Worm (Caenorhabditis elegans) whole organism, late embryonic: Measurements from ENCODE around the gene sra-33.

Experiments
- ama-1 ChIP-seq: fragments of 150-350 bp; optimal IDR thresholded peaks from 2 replicates; lab custom pipeline; 2014
- hlh-30 ChIP-seq: sonication (generic microtip); optimal IDR thresholded peaks from 2 replicates; lab custom pipeline; 2017; ENCODE audit warnings: antibody characterized with exemption, missing genetic modification characterization, missing compliant biosample characterization; ENCODE audit not compliant: insufficient read depth
- tbx-2 ChIP-seq: sonication (generic microtip); optimal IDR thresholded peaks from 2 replicates; lab custom pipeline; 2016; ENCODE audit warnings: missing genetic modification characterization, missing compliant biosample characterization

DNA sequence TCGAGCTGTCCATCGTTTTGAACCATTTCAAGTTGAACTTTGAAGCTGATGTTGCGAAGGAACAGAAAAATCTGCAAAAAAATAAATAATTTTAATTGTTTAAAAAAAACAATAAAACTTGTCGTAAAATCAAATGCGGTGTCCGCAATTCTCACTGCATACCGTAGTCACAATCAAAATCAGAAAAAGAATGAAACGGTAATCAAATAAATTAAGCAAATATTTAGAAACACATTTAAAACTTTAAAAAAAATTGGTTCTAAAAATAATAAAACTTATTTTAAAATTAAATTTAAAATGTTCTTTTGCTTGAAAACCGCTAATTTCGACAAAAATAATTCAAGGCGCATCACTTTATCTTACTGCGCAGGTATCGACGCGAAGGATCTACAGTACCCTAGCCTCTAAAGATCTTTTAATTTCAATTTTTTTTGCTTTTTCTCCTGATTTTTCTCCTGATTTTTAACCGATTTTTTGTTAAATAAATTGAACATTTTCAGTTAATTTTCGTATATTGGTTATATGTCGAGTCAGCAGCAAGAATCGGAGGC, 13.8 kb downstream of the sra-33 start, which contains the start of the genes B0304.4 and B0304.2:
- TF ChIP-seq hlh-30 = no peak
- no peak for TF ChIP-seq tbx-2 (tag; lab: Kevin White, UChicago)
- no peak for TF ChIP-seq ama-1 (lab: Kevin White, UChicago)
